Worm (Caenorhabditis elegans) whole organism, young adult: ENCODE data around the gene T10G3.2.
A peak's percentile ranks its signal among the peaks of the same experiment; 100 is the strongest.

Experiments
- B0019.2 ChIP-seq: fragments of 200-800 bp; sonication (Bioruptor generic); conservative IDR thresholded peaks from 2 replicates; pipeline ENCODE4 v1.3.6; 2022; ENCODE audit warnings: missing genetic modification reagents, missing genetic modification characterization, missing compliant biosample characterization
- C17E4.6 ChIP-seq: fragments of 200-800 bp; sonication (Bioruptor generic); IDR thresholded peaks from 2 replicates; pipeline ENCODE4 v1.3.6; 2022; ENCODE audit warnings: missing genetic modification reagents, missing genetic modification characterization, missing compliant biosample characterization
- D2030.7 ChIP-seq: fragments of 200-800 bp; sonication (Bioruptor generic); IDR thresholded peaks from 2 replicates; pipeline ENCODE4 v1.3.6; 2022; ENCODE audit warnings: missing genetic modification reagents, missing genetic modification characterization, missing compliant biosample characterization
- F39B2.1 ChIP-seq: fragments of 200-800 bp; sonication (Bioruptor generic); IDR thresholded peaks from 2 replicates; pipeline ENCODE4 v1.3.6; 2022; ENCODE audit warnings: missing genetic modification reagents, missing genetic modification characterization, missing compliant biosample characterization
- F57C9.4 ChIP-seq: sonication (generic microtip); optimal IDR thresholded peaks from 2 replicates; lab custom pipeline; 2017; ENCODE audit warnings: mild to moderate bottlenecking, missing genetic modification characterization, missing compliant biosample characterization
- K11D2.4 ChIP-seq: fragments of 200-800 bp; sonication (Bioruptor generic); IDR thresholded peaks from 2 replicates; pipeline ENCODE4 v1.3.6; 2022; ENCODE audit warnings: missing genetic modification reagents, missing genetic modification characterization, missing compliant biosample characterization
- T07F8.4 ChIP-seq: sonication (generic microtip); optimal IDR thresholded peaks from 2 replicates; lab custom pipeline; 2016; ENCODE audit warnings: mild to moderate bottlenecking, missing genetic modification characterization, moderate library complexity, missing compliant biosample characterization
- T26A5.8 ChIP-seq: sonication (generic microtip); optimal IDR thresholded peaks from 2 replicates; lab custom pipeline; 2016; ENCODE audit warnings: missing genetic modification characterization, missing compliant biosample characterization
- aptf-2 ChIP-seq: fragments of 200-800 bp; sonication (Bioruptor generic); conservative IDR thresholded peaks from 2 replicates; pipeline ENCODE4 v1.3.6; 2022; ENCODE audit warnings: missing genetic modification reagents, missing genetic modification characterization, missing compliant biosample characterization
- atf-7 ChIP-seq: sonication (generic microtip); optimal IDR thresholded peaks from 2 replicates; lab custom pipeline; 2017; ENCODE audit warnings: mild to moderate bottlenecking, missing genetic modification characterization, missing compliant biosample characterization
- athp-1 ChIP-seq: sonication (generic microtip); optimal IDR thresholded peaks from 2 replicates; lab custom pipeline; 2017; ENCODE audit warnings: mild to moderate bottlenecking, missing genetic modification characterization, missing compliant biosample characterization
- attf-3 ChIP-seq: fragments of 200-800 bp; sonication (Bioruptor generic); conservative IDR thresholded peaks from 2 replicates; pipeline ENCODE4 v1.3.6; 2022; ENCODE audit warnings: missing genetic modification reagents, missing genetic modification characterization, missing compliant biosample characterization
- attf-5 ChIP-seq: fragments of 200-800 bp; sonication (Bioruptor generic); optimal IDR thresholded peaks from 2 replicates; lab custom pipeline; 2018; ENCODE audit warnings: mild to moderate bottlenecking, missing genetic modification characterization, missing compliant biosample characterization
- attf-6 ChIP-seq: fragments of 200-800 bp; sonication (Bioruptor generic); IDR thresholded peaks from 2 replicates; pipeline ENCODE4 v1.3.6; 2022; ENCODE audit warnings: missing genetic modification reagents, missing genetic modification characterization, missing compliant biosample characterization
- cebp-2 ChIP-seq: fragments of 200-800 bp; sonication (Bioruptor generic); IDR thresholded peaks from 2 replicates; pipeline ENCODE4 v1.3.6; 2022; ENCODE audit warnings: missing genetic modification characterization, missing compliant biosample characterization
- ceh-100 ChIP-seq: fragments of 200-800 bp; sonication (Bioruptor generic); IDR thresholded peaks from 2 replicates; pipeline ENCODE4 v1.3.6; 2022; ENCODE audit warnings: missing genetic modification reagents, missing genetic modification characterization, missing compliant biosample characterization
- ceh-27 ChIP-seq: fragments of 200-800 bp; sonication (Bioruptor generic); optimal IDR thresholded peaks from 2 replicates; lab custom pipeline; 2018; ENCODE audit warnings: mild to moderate bottlenecking, missing genetic modification characterization, moderate library complexity, missing compliant biosample characterization
- ceh-40 ChIP-seq: fragments of 200-800 bp; sonication (Bioruptor generic); IDR thresholded peaks from 2 replicates; pipeline ENCODE4 v1.3.6; 2022; ENCODE audit warnings: missing genetic modification characterization, missing compliant biosample characterization
- ceh-79 ChIP-seq: sonication (generic microtip); optimal IDR thresholded peaks from 2 replicates; lab custom pipeline; 2017; ENCODE audit warnings: mild to moderate bottlenecking, missing genetic modification characterization, missing compliant biosample characterization
- ceh-91 ChIP-seq: fragments of 200-800 bp; sonication (Bioruptor generic); IDR thresholded peaks from 2 replicates; pipeline ENCODE4 v1.3.6; 2022; ENCODE audit warnings: missing genetic modification reagents, missing genetic modification characterization, missing compliant biosample characterization
- chd-7 ChIP-seq: sonication (generic microtip); optimal IDR thresholded peaks from 2 replicates; lab custom pipeline; 2016; ENCODE audit warnings: mild to moderate bottlenecking, missing genetic modification characterization, moderate library complexity, missing compliant biosample characterization
- dox-1 ChIP-seq: fragments of 200-800 bp; sonication (Bioruptor generic); IDR thresholded peaks from 2 replicates; pipeline ENCODE4 v1.3.6; 2022; ENCODE audit warnings: missing genetic modification reagents, missing genetic modification characterization, missing compliant biosample characterization
- egrh-3 ChIP-seq: fragments of 200-800 bp; sonication (Bioruptor generic); IDR thresholded peaks from 2 replicates; pipeline ENCODE4 v1.3.6; 2022; ENCODE audit warnings: missing genetic modification reagents, missing genetic modification characterization, missing compliant biosample characterization
- ekl-4 ChIP-seq: fragments of 200-800 bp; sonication (Bioruptor generic); IDR thresholded peaks from 2 replicates; pipeline ENCODE4 v1.3.6; 2022; ENCODE audit warnings: missing genetic modification reagents, missing genetic modification characterization, missing compliant biosample characterization
- gei-17 ChIP-seq: fragments of 200-800 bp; sonication (Bioruptor generic); optimal IDR thresholded peaks from 2 replicates; lab custom pipeline; 2018; ENCODE audit warnings: mild to moderate bottlenecking, missing genetic modification characterization, missing compliant biosample characterization
- him-1 ChIP-seq: sonication (generic microtip); optimal IDR thresholded peaks from 2 replicates; lab custom pipeline; 2016; ENCODE audit warnings: missing genotype, missing genetic modification reagents, missing genetic modification characterization, missing compliant biosample characterization
- hmg-1.2 ChIP-seq: fragments of 200-800 bp; sonication (Bioruptor generic); IDR thresholded peaks from 2 replicates; pipeline ENCODE4 v1.3.6; 2022; ENCODE audit warnings: missing genetic modification reagents, missing genetic modification characterization, missing compliant biosample characterization
- hmg-20 ChIP-seq: fragments of 200-800 bp; sonication (Bioruptor generic); IDR thresholded peaks from 2 replicates; pipeline ENCODE4 v1.3.6; 2022; ENCODE audit warnings: missing genetic modification reagents, missing genetic modification characterization, missing compliant biosample characterization
- hsf-1 ChIP-seq: fragments of 200-800 bp; sonication (Bioruptor generic); IDR thresholded peaks from 2 replicates; pipeline ENCODE4 v1.3.6; 2022; ENCODE audit warnings: missing genetic modification reagents, missing genetic modification characterization, missing compliant biosample characterization
- let-607 ChIP-seq, 2 experiments: fragments of 200-800 bp in 1 of 2; sonication (Bioruptor generic) in 1 of 2; sonication (generic microtip) in 1 of 2; optimal IDR thresholded peaks; 2 replicates each; lab custom pipeline; 2016 to 2018; ENCODE audit warnings: mild to moderate bottlenecking in 2 of 2, missing compliant biosample characterization in 2 of 2, missing genetic modification characterization in 2 of 2, moderate library complexity in 2 of 2, missing genotype in 1 of 2
- madf-6 ChIP-seq: fragments of 200-800 bp; sonication (Bioruptor generic); IDR thresholded peaks from 2 replicates; pipeline ENCODE4 v1.3.6; 2022; ENCODE audit warnings: missing genetic modification reagents, missing genetic modification characterization, missing compliant biosample characterization
- madf-8 ChIP-seq: fragments of 200-800 bp; sonication (Bioruptor generic); conservative IDR thresholded peaks from 2 replicates; pipeline ENCODE4 v1.3.6; 2022; ENCODE audit warnings: missing genetic modification reagents, missing genetic modification characterization, missing compliant biosample characterization
- mes-4 ChIP-seq: sonication (generic microtip); optimal IDR thresholded peaks from 2 replicates; lab custom pipeline; 2016; ENCODE audit warnings: missing genotype, missing genetic modification characterization, missing compliant biosample characterization
- nfyb-1 ChIP-seq: fragments of 200-800 bp; sonication (Bioruptor generic); IDR thresholded peaks from 2 replicates; pipeline ENCODE4 v1.3.6; 2022; ENCODE audit warnings: missing genetic modification reagents, missing genetic modification characterization, missing compliant biosample characterization
- sea-2 ChIP-seq: fragments of 200-800 bp; sonication (Bioruptor generic); IDR thresholded peaks from 2 replicates; pipeline ENCODE4 v1.3.6; 2022; ENCODE audit warnings: missing genetic modification characterization, missing compliant biosample characterization
- snpc-3.4 ChIP-seq: sonication (generic microtip); optimal IDR thresholded peaks from 2 replicates; lab custom pipeline; 2017; ENCODE audit warnings: missing genetic modification characterization, mild to moderate bottlenecking, missing compliant biosample characterization, antibody characterized with exemption, moderate library complexity, missing genotype, missing genetic modification reagents
- tbx-9 ChIP-seq: sonication (generic microtip); optimal IDR thresholded peaks from 2 replicates; lab custom pipeline; 2016; ENCODE audit warnings: borderline replicate concordance, missing genetic modification characterization, inconsistent platforms, missing compliant biosample characterization
- ztf-25 ChIP-seq: fragments of 200-800 bp; sonication (Bioruptor generic); IDR thresholded peaks from 2 replicates; pipeline ENCODE4 v1.3.6; 2022; ENCODE audit warnings: missing genetic modification reagents, missing genetic modification characterization, missing compliant biosample characterization
- ztf-3 ChIP-seq: fragments of 200-800 bp; sonication (Bioruptor generic); optimal IDR thresholded peaks from 2 replicates; lab custom pipeline; 2018; ENCODE audit warnings: mild to moderate bottlenecking, missing genetic modification characterization, missing compliant biosample characterization
- ztf-6 ChIP-seq: fragments of 200-800 bp; sonication (Bioruptor generic); IDR thresholded peaks from 2 replicates; pipeline ENCODE4 v1.3.6; 2022; ENCODE audit warnings: missing genetic modification reagents, missing genetic modification characterization, missing compliant biosample characterization

The T10G3.2 gene

DNA sequence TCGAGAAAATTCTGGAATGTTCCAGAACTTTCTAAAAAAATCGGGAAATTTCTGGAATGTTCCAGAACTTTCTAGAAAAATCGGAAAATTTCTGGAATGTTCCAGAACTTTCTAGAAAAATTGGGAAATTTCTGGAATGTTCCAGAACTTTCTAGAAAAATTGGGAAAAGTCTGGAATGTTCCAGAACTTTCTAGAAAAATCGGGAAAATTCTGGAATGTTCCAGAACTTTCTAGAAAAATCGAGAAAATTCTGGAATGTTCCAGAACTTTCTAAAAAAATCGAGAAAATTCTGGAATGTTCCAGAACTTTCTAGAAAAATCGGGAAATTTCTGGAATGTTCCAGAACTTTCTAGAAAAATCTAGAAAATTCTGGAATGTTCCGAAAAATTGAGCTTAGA is 39.4 kb downstream of the T10G3.2 start:
- peak; percentile 91 for TF ChIP-seq dox-1 (GFP tag; lab: Robert Waterston, UW)
- peak; percentile 97 for TF ChIP-seq hsf-1 (GFP tag; lab: Robert Waterston, UW)
- TF ChIP-seq ekl-4, result peak; percentile 61
- TF ChIP-seq D2030.7 (GFP tag; lab: Robert Waterston, UW), result peak; percentile 37; the same call in 1 of the 2 replicates
- TF ChIP-seq egrh-3 (GFP tag; lab: Robert Waterston, UW), result peak; percentile 67

DNA sequence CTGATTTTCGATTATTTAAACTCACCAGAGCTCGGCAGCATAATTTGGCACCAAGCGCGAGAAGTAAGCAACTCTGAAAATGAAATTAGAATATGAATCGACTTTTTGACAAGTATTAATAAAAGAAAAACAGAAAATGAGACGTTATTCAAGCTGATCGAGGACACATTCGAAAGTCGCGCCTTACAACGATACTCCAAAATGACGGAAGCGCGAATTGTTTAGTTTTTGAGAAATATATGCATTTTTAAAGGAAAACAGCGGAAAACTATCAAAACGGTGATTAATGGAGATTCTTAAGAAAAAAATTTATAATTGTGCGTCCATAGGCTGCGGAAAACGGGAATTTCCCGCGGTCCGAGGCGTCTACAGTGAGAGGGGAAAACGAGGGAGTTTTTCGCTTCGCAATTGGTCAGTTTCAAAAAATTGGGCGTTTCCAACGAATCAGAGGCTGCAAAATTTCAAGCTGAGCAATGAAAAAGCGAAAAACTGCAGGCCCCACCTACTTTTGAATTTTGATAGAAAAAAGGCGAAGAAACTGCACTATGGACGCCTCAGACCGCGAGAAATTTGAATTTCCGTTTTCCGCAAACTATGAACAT is 42.1 kb downstream of the T10G3.2 start, which contains the start of gene mes-4:
TSS of gene mes-4 (minus strand) at position 73 of the 602 bp plus-strand sequence.
- TF ChIP-seq attf-3 (GFP tag; lab: Robert Waterston, UW) (peak; percentile 78), sea-2 (GFP tag; lab: Robert Waterston, UW) (no peak), attf-5 (no peak), F39B2.1 (GFP tag; lab: Robert Waterston, UW) (no peak), ceh-27 (GFP tag; lab: Kevin White, UChicago) (no peak), nfyb-1 (GFP tag; lab: Robert Waterston, UW) (peak; percentile 83)
- TF ChIP-seq, all 124 proteins: peak for 2

DNA sequence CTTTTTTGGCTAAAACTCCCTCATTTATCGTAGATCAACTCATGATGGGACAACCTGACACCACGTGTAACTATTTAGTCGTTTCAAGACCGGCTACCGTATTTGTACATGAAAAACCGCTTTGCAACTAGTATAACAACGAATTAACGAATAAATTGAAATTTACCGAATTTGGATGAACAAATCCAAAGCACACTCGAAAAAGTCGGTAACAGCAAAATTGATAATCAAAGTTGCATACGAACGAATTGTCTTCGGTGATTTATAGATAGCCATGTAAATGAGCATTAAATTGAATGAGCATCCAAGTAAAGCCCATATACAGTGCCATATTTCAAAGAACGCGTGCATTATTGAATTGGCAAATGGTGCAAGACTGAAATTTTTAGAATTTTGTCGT is 47.3 kb downstream of the T10G3.2 start, which contains the start of gene srd-17:
TSS of gene srd-17 (minus strand) at position 351 of the 400 bp plus-strand sequence.
- no peak for TF ChIP-seq hmg-20 (GFP tag; lab: Robert Waterston, UW)
- no peak for TF ChIP-seq ceh-40 (GFP tag; lab: Robert Waterston, UW)
- TF ChIP-seq let-607 (tag; optimal IDR thresholded peaks at IDR 0.05; lab: Kevin White, UChicago), result no peak
- TF ChIP-seq F57C9.4 (tag; lab: Kevin White, UChicago), result no peak
- TF ChIP-seq mes-4 (tag; lab: Kevin White, UChicago), result no peak
- TF ChIP-seq ceh-79 (tag; lab: Kevin White, UChicago), result no peak
- no peak for TF ChIP-seq athp-1 (tag; lab: Kevin White, UChicago)
- no peak for TF ChIP-seq gei-17
- TF ChIP-seq tbx-9 (tag; lab: Kevin White, UChicago), result no peak
- TF ChIP-seq snpc-3.4 (tag; lab: Kevin White, UChicago), result no peak
- no peak for TF ChIP-seq ceh-91 (GFP tag; lab: Robert Waterston, UW)
- TF ChIP-seq sea-2 (GFP tag; lab: Robert Waterston, UW), result no peak
- TF ChIP-seq T26A5.8 (tag; lab: Kevin White, UChicago), result no peak
- no peak for TF ChIP-seq T07F8.4

DNA sequence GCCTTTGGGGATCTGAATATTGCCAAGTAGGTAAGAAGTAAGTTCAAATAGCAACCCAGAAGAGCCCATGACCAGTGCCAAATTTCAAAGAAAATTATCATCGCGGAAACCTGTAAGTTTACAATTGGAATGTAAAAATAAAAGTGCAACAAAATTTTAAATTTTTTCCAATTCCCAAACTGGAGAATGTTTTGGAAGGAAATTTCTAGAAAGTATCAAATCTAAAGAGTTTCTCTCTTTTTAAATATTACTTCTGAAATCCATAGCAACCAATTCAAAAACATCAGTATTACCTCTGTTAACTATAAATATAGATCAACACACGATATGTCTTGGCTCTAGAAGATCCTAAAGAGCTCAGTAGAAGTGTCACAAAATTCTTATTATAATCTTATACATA is 51.0 kb downstream of the T10G3.2 start, which contains the start of gene srd-19:
TSS of gene srd-19 (minus strand) at position 101 of the 400 bp plus-strand sequence.
- TF ChIP-seq gei-17 (no peak), hmg-1.2 (GFP tag; lab: Robert Waterston, UW) (no peak), B0019.2 (no peak), ztf-3 (GFP tag; lab: Kevin White, UChicago) (no peak), madf-6 (GFP tag; lab: Robert Waterston, UW) (no peak), ztf-6 (GFP tag; lab: Robert Waterston, UW) (no peak), madf-8 (GFP tag; lab: Robert Waterston, UW) (no peak), chd-7 (tag; lab: Kevin White, UChicago) (no peak), atf-7 (tag; lab: Kevin White, UChicago) (no peak), F39B2.1 (GFP tag; lab: Robert Waterston, UW) (no peak), aptf-2 (GFP tag; lab: Robert Waterston, UW) (no peak), C17E4.6 (GFP tag; lab: Robert Waterston, UW) (no peak), ztf-25 (GFP tag; lab: Robert Waterston, UW) (no peak), him-1 (tag; lab: Kevin White, UChicago) (no peak), ceh-100 (GFP tag; lab: Robert Waterston, UW) (no peak), cebp-2 (GFP tag; lab: Robert Waterston, UW) (no peak), K11D2.4 (GFP tag; lab: Robert Waterston, UW) (no peak), attf-6 (GFP tag; lab: Robert Waterston, UW) (no peak)
